Worm (Caenorhabditis elegans): ENCODE results near the gene sru-26.

- no peak for TF ChIP-seq him-1 (tag; optimal IDR thresholded peaks at IDR 0.05)
- TF ChIP-seq dao-5 (tag; optimal IDR thresholded peaks at IDR 0.05), result no peak
Observed at ce11 chrIV:12443936-12444335, 43.4 kb upstream of the sru-26 start, which contains the start of gene C25G4.2.
